Worm (Caenorhabditis elegans): ENCODE measurements around the gene nas-11.

nas-11 gene

ce11 chrX:6744537-6744936 is 31.2 kb downstream of the nas-11 start:
- TF ChIP-seq elt-3 (tag; optimal IDR thresholded peaks at IDR 0.05) (no peak), unc-55 (GFP tag; optimal IDR thresholded peaks at IDR 0.05) (no peak), lsy-2 (tag; optimal IDR thresholded peaks at IDR 0.05) (no peak), mdl-1 (tag; optimal IDR thresholded peaks at IDR 0.05) (peak; percentile 78 to 95), skn-1 (tag; optimal IDR thresholded peaks at IDR 0.05) (peak; percentile 28), unc-39 (tag; optimal IDR thresholded peaks at IDR 0.05) (no peak), egl-27 (tag; optimal IDR thresholded peaks at IDR 0.05) (peak; percentile 33), nhr-21 (tag; optimal IDR thresholded peaks at IDR 0.05) (peak; percentile 25), ztf-1 (GFP tag; conservative IDR thresholded peaks at IDR 0.05) (no peak), fos-1 (tag; optimal IDR thresholded peaks at IDR 0.05) (peak; percentile 95), blmp-1 (tag; optimal IDR thresholded peaks at IDR 0.05; ENCODE audit: insufficient read depth) (peak; percentile 11), zag-1 (tag; optimal IDR thresholded peaks at IDR 0.05) (no peak), ceh-82 (tag; optimal IDR thresholded peaks at IDR 0.05) (no peak), sma-9 (GFP tag; optimal IDR thresholded peaks at IDR 0.05) (peak; percentile 95), sma-9 (tag; optimal IDR thresholded peaks at IDR 0.05) (no peak), ama-1 (optimal IDR thresholded peaks at IDR 0.05) (no peak), crh-2 (tag; optimal IDR thresholded peaks at IDR 0.05) (peak; percentile 48), gmeb-1 (tag; optimal IDR thresholded peaks at IDR 0.05) (peak; percentile 65), sma-3 (GFP tag; optimal IDR thresholded peaks at IDR 0.05) (peak; percentile 19), lin-11 (tag; optimal IDR thresholded peaks at IDR 0.05) (no peak)

ce11 chrX:6744978-6745377 is 31.6 kb downstream of the nas-11 start:
- TF ChIP-seq zag-1 (tag; optimal IDR thresholded peaks at IDR 0.05) (peak; percentile 68), unc-39 (tag; optimal IDR thresholded peaks at IDR 0.05) (no peak), elt-1 (tag; optimal IDR thresholded peaks at IDR 0.05) (no peak), ceh-82 (tag; optimal IDR thresholded peaks at IDR 0.05) (no peak), sma-9 (GFP tag; optimal IDR thresholded peaks at IDR 0.05) (peak; percentile 54), sma-9 (tag; optimal IDR thresholded peaks at IDR 0.05) (no peak), crh-2 (tag; optimal IDR thresholded peaks at IDR 0.05) (no peak), lsy-2 (tag; optimal IDR thresholded peaks at IDR 0.05) (peak in 1 of 2 experiments; percentile 6), nhr-129 (tag; optimal IDR thresholded peaks at IDR 0.05) (peak; percentile 80), R02D3.7 (tag; optimal IDR thresholded peaks at IDR 0.05) (no peak), aly-2 (tag; optimal IDR thresholded peaks at IDR 0.05) (no peak), mdl-1 (tag; optimal IDR thresholded peaks at IDR 0.05) (peak; percentile 84 to 90)

- peak; percentile 66 for TF ChIP-seq F13H6.1 (tag; optimal IDR thresholded peaks at IDR 0.05)
- peak; percentile 80 to 83 for TF ChIP-seq mdl-1 (tag; optimal IDR thresholded peaks at IDR 0.05)
- no peak for TF ChIP-seq peb-1 (tag; optimal IDR thresholded peaks at IDR 0.05)
- TF ChIP-seq blmp-1 (tag; optimal IDR thresholded peaks at IDR 0.05; ENCODE audit: insufficient read depth), result no peak
- no peak for TF ChIP-seq lin-13 (GFP tag; optimal IDR thresholded peaks at IDR 0.05)
- peak; percentile 89 for TF ChIP-seq sma-9 (GFP tag; optimal IDR thresholded peaks at IDR 0.05)
- no peak for TF ChIP-seq sma-9 (tag; optimal IDR thresholded peaks at IDR 0.05)
- peak; percentile 45 for TF ChIP-seq nhr-21 (tag; optimal IDR thresholded peaks at IDR 0.05)
- TF ChIP-seq nhr-129 (tag; optimal IDR thresholded peaks at IDR 0.05), result peak; percentile 63
- peak; percentile 16 for TF ChIP-seq egl-27 (tag; optimal IDR thresholded peaks at IDR 0.05)
- no peak for TF ChIP-seq elt-3 (tag; optimal IDR thresholded peaks at IDR 0.05)
Observed at ce11 chrX:6745515-6745914, 32.1 kb downstream of the nas-11 start.

ce11 chrX:6746849-6747248 is 33.5 kb downstream of the nas-11 start:
- TF ChIP-seq sma-9 (GFP tag; optimal IDR thresholded peaks at IDR 0.05), result peak; percentile 2
- TF ChIP-seq sma-9 (tag; optimal IDR thresholded peaks at IDR 0.05), result no peak
- TF ChIP-seq elt-1 (tag; optimal IDR thresholded peaks at IDR 0.05), result no peak
- TF ChIP-seq nhr-12 (tag; optimal IDR thresholded peaks at IDR 0.05), result no peak
- TF ChIP-seq zag-1 (tag; optimal IDR thresholded peaks at IDR 0.05), result no peak
- no peak for TF ChIP-seq ZK546.5 (tag; optimal IDR thresholded peaks at IDR 0.05)
- no peak for TF ChIP-seq dmd-4 (tag; optimal IDR thresholded peaks at IDR 0.05)
- TF ChIP-seq unc-55 (GFP tag; optimal IDR thresholded peaks at IDR 0.05), result no peak
- TF ChIP-seq ceh-16 (tag; optimal IDR thresholded peaks at IDR 0.05), result no peak
- TF ChIP-seq nhr-6 (tag; optimal IDR thresholded peaks at IDR 0.05), result no peak
- no peak for TF ChIP-seq blmp-1 (tag; optimal IDR thresholded peaks at IDR 0.05; ENCODE audit: insufficient read depth)
- no peak for TF ChIP-seq nhr-129 (tag; optimal IDR thresholded peaks at IDR 0.05)
- TF ChIP-seq lsy-2 (tag; optimal IDR thresholded peaks at IDR 0.05), result no peak
- TF ChIP-seq C34F6.9 (tag; optimal IDR thresholded peaks at IDR 0.05), result peak; percentile 3
- TF ChIP-seq lin-13 (GFP tag; optimal IDR thresholded peaks at IDR 0.05), result no peak
- no peak for TF ChIP-seq nhr-237 (tag; optimal IDR thresholded peaks at IDR 0.05)
- no peak for TF ChIP-seq ceh-82 (tag; optimal IDR thresholded peaks at IDR 0.05)
- no peak for TF ChIP-seq nhr-25 (tag; optimal IDR thresholded peaks at IDR 0.05)
- no peak for TF ChIP-seq nhr-11 (tag; optimal IDR thresholded peaks at IDR 0.05)
- TF ChIP-seq Y55F3AM.14 (GFP tag; optimal IDR thresholded peaks at IDR 0.05), result no peak
- TF ChIP-seq mdl-1 (tag; optimal IDR thresholded peaks at IDR 0.05), result peak; percentile 68 to 90
- no peak for TF ChIP-seq lin-39 (tag; optimal IDR thresholded peaks at IDR 0.05)
- no peak for TF ChIP-seq egl-27 (tag; optimal IDR thresholded peaks at IDR 0.05)
- TF ChIP-seq mbf-1 (tag; optimal IDR thresholded peaks at IDR 0.05), result no peak
- TF ChIP-seq skn-1 (tag; optimal IDR thresholded peaks at IDR 0.05), result no peak
- TF ChIP-seq elt-3 (tag; optimal IDR thresholded peaks at IDR 0.05), result no peak

Measured in whole organism, L2 larva.